Fruit fly (Drosophila melanogaster): Measurements from ENCODE around the gene CG7231.

CG7231 gene

DNA sequence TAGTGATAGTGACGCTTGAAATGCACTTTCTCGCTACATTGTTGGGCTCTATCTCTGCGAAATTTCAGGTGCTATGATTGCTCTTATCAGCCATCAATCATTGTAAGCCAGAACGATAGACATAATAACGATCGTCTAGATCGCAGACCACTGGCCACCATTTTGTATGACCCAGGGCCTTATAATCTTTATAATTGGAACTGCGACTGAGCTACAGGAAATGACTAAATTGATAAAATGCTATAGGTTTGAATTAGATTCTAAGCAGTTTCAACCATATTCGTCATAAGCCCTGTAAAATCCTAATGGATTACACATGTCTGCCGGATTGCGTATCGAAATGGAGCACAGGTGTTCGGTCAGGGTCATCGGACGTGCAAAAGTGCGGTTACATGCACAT, 6.1 kb downstream of the CG7231 start:
- TF ChIP-seq Mnt (GFP tag; optimal IDR thresholded peaks at IDR 0.05) (peak; percentile 1), bab1 (GFP tag; optimal IDR thresholded peaks at IDR 0.05) (no peak), CG7101 (tag; optimal IDR thresholded peaks at IDR 0.05) (peak; percentile 20), cic (GFP tag; optimal IDR thresholded peaks at IDR 0.05) (peak; percentile 62), ovo (GFP tag; optimal IDR thresholded peaks at IDR 0.05) (no peak), kay (GFP tag; ENCODE audit: borderline replicate concordance) (no peak), CG7045 (GFP tag; optimal IDR thresholded peaks at IDR 0.05) (no peak), CG12768 (GFP tag; optimal IDR thresholded peaks at IDR 0.05) (no peak), toe (GFP tag; optimal IDR thresholded peaks at IDR 0.05) (no peak)

DNA sequence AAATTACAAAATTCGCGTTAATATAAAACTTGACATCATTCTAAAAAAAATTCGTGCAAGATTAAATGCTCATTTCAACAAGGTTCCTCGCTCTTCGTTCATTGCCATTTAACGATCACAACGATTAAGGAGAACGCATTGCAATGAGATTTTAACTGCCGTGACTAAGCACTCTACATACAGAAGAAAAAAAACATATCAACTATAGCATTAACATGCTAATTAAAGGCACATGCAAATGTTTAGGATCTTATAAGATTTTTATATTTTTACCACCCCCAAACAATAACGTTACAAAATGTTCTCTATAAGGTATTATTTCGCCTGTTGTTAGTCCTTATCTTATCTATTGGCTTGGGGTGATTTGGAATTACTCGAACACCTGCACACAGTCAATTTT, 7.0 kb downstream of the CG7231 start:
- TF ChIP-seq cnc (optimal IDR thresholded peaks at IDR 0.05) (peak in 1 of 2 experiments; percentile 62), CG1620 (GFP tag; optimal IDR thresholded peaks at IDR 0.05) (no peak), CG12768 (GFP tag; optimal IDR thresholded peaks at IDR 0.05) (no peak)

DNA sequence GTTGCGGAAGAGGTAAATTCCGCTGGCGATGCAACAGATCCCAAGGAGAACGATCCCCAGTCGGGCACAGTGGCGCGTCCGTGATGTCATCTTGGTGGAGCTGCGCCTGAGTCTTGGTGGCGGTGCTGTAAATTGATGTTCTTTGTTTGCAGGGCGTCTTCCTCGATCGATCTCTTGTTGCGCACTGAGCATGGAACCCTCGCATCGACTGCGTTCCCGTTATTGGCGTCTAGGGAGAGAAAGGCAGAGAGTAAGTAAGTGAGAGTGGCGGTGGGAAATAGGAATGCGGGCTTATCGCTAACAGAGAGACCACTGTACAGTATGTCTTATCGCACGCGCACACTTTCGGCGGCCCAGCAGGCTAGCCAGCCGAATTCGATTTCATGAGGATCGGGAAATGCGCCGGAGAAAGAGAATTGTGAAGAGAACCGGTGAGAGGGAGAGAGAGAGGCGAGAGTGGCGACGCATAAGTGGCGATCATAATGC, 7.7 kb downstream of the CG7231 start:
- TF ChIP-seq ovo (GFP tag; optimal IDR thresholded peaks at IDR 0.05) (peak; percentile 80), toe (GFP tag; optimal IDR thresholded peaks at IDR 0.05) (no peak), Mnt (GFP tag; optimal IDR thresholded peaks at IDR 0.05) (peak; percentile 61), CG12768 (GFP tag; optimal IDR thresholded peaks at IDR 0.05) (no peak), cic (GFP tag; optimal IDR thresholded peaks at IDR 0.05) (peak; percentile 27)

DNA sequence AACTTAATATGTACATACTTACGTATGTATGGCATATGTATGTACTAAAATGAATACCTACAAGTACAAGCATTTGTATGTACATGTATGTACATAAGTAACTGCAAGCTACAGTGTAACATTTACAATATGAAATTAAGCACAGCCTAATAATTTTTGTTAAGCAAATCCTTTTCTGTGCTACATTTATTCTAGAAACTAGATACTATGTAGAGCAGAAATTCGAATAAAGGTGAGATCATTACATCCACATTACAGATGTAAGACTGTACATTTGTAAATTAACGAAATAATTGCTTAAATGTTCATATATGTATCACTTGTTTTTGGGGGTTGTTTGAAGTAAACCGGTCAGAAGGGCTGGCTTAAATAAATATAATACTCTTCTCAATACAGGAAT, 8.2 kb downstream of the CG7231 start:
- TF ChIP-seq CG14711 (tag; optimal IDR thresholded peaks at IDR 0.05) (peak; percentile 51), CG33017 (tag; optimal IDR thresholded peaks at IDR 0.05) (peak; percentile 71), CG7101 (tag; optimal IDR thresholded peaks at IDR 0.05) (peak; percentile 74), toe (GFP tag; optimal IDR thresholded peaks at IDR 0.05) (no peak), CG1620 (GFP tag; optimal IDR thresholded peaks at IDR 0.05) (no peak), cic (GFP tag; optimal IDR thresholded peaks at IDR 0.05) (no peak), bab1 (GFP tag; optimal IDR thresholded peaks at IDR 0.05) (peak; percentile 33)

DNA sequence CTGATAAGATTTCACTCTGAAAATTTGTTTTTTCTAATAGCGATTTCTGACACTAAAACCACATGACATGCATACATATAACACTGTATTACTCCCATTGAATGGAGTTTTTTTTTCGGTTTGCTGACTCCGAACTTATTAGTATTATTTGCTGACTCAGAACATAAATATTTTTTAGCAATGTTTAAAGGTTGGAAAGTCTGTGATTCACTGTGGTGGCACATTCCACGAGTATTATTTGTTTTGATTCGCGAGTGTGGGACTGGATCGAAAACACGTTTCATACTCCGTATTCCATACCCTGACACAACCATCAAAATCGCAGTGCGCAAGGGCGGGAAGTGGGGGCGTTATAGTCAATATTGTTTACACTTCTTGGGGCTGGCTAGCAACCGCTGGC, 8.9 kb downstream of the CG7231 start:
- TF ChIP-seq CG12768 (GFP tag; optimal IDR thresholded peaks at IDR 0.05) (no peak), tj (GFP tag; optimal IDR thresholded peaks at IDR 0.05) (peak; percentile 96), kay (GFP tag; ENCODE audit: borderline replicate concordance) (peak; percentile 90), Mnt (GFP tag; optimal IDR thresholded peaks at IDR 0.05) (no peak)

DNA sequence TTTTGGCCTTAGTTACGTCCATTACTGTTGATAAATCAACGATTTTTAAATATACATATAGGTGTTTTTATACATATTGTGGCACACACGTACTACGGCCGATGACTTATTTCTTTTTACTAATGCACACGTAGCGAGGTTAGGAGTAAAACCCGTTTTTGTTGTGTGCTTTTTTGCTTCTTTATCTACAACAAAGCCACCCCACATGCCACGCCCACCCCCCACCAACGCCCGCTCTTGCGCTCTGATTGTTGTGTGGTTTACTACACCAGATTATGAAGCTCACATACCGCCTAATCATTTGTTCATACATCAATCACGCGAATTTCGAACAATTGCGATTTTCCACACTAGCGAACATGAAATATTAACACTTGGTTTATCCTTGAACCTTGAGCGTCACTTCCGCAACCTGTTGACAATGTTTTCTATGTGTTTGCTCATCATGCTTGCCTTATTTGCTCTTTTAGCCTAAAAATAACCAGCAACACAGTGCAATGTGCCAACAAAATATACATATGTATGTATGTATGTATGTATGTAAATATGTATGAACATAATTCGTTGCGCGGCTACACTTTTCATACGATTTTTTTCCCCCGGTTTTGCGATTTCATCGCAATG, 9.4 kb downstream of the CG7231 start:
- TF ChIP-seq toe (GFP tag; optimal IDR thresholded peaks at IDR 0.05) (no peak), CG12768 (GFP tag; optimal IDR thresholded peaks at IDR 0.05) (no peak), bab1 (GFP tag; optimal IDR thresholded peaks at IDR 0.05) (no peak), Hr96 (GFP tag; optimal IDR thresholded peaks at IDR 0.05) (no peak), Mnt (GFP tag; optimal IDR thresholded peaks at IDR 0.05) (no peak), CG7045 (GFP tag; optimal IDR thresholded peaks at IDR 0.05) (no peak), cic (GFP tag; optimal IDR thresholded peaks at IDR 0.05) (peak; percentile 90), kay (GFP tag; ENCODE audit: borderline replicate concordance) (peak; percentile 26)

DNA sequence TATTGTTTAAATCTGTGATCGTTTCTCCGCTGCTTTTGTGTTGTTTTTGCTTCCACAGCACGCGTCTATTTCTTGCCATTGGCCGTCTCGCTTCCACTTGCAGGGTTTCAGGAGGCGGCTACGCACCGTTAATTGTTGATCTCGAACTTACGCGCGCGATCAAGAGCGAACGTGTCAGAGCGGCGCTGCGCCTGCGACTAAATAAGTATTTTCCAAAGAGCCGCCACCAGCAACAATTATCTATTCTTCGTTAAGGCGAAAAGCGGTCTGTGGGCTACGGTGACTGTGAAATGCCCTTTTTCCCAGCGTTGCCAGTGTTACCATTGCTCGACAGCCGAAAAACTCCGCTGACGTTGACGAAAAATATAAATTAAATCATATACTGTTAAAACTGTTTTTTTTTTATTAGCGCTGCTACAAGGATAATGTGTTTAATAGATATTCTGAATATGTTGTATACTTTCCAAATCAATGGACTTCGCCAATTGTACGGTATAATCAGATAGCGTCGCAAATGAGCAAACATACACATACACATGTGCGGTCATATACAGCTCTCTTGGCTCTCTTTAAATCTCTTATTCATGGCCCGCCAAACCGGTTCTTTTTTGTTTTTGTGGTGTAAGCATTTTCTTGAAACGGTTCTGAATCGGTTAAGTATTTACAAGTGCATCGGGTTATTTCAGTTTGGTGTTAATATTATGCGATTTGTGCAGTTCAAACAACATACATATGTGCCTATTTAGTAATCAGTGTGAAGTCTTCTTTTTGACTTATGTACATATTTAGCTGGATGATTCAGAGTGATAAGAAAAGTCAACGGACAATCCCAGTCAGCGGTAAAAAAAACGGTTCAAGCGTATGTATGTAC, 10.5 kb downstream of the CG7231 start, which contains the start of gene pes:
TSS of gene pes (minus strand) at position 201 of the 871 bp plus-strand sequence.
- TF ChIP-seq cic (GFP tag; optimal IDR thresholded peaks at IDR 0.05) (peak; percentile 86), CG1620 (GFP tag; optimal IDR thresholded peaks at IDR 0.05) (peak; percentile 69), ovo (GFP tag; optimal IDR thresholded peaks at IDR 0.05) (peak; percentile 77), CG12768 (GFP tag; optimal IDR thresholded peaks at IDR 0.05) (peak; percentile 94), Mnt (GFP tag; optimal IDR thresholded peaks at IDR 0.05) (peak; percentile 83), Clk (GFP tag; optimal IDR thresholded peaks at IDR 0.05) (peak; percentile 88), bab1 (GFP tag; optimal IDR thresholded peaks at IDR 0.05) (peak; percentile 94), tj (GFP tag; optimal IDR thresholded peaks at IDR 0.05) (no peak), CG11617 (GFP tag; optimal IDR thresholded peaks at IDR 0.05) (peak; percentile 94), pad (GFP tag; optimal IDR thresholded peaks at IDR 0.05) (peak; percentile 86), CG7045 (GFP tag; optimal IDR thresholded peaks at IDR 0.05) (peak; percentile 91), Crg-1 (GFP tag; optimal IDR thresholded peaks at IDR 0.05) (no peak), Hr96 (GFP tag; optimal IDR thresholded peaks at IDR 0.05) (peak; percentile 92), toe (GFP tag; optimal IDR thresholded peaks at IDR 0.05) (peak; percentile 93), kay (GFP tag; ENCODE audit: borderline replicate concordance) (no peak), CG14711 (tag; optimal IDR thresholded peaks at IDR 0.05) (peak; percentile 85), CG5204 (GFP tag; optimal IDR thresholded peaks at IDR 0.05) (no peak)

Data from whole organism, adult.